Worm (Caenorhabditis elegans) whole organism, L1 larva: Measurements from ENCODE around the gene vha-20.

Experiments
- blmp-1 ChIP-seq: fragments of 150-350 bp; optimal IDR thresholded peaks from 2 replicates; lab custom pipeline; 2014; ENCODE audit warnings: missing biosample characterization, missing genetic modification characterization
- ceh-63 ChIP-seq: fragments of 200-800 bp; sonication (Bioruptor generic); optimal IDR thresholded peaks from 2 replicates; lab custom pipeline; 2018; ENCODE audit warnings: mild to moderate bottlenecking, missing genetic modification characterization, missing compliant biosample characterization
- ceh-88 ChIP-seq: fragments of 200-800 bp; sonication (Bioruptor generic); IDR thresholded peaks from 2 replicates; pipeline ENCODE4 v1.3.6; 2022; ENCODE audit warnings: missing genetic modification characterization, missing compliant biosample characterization
- egl-27 ChIP-seq, 2 experiments: fragments of 150-350 bp in 1 of 2; sonication (generic microtip); optimal IDR thresholded peaks; 3 replicates each; lab custom pipeline; 2017 to 2018; ENCODE audit warnings: missing biosample characterization in 2 of 2, missing genetic modification characterization in 2 of 2, missing genetic modification reagents in 2 of 2
- lin-13 ChIP-seq: fragments of 150-350 bp; optimal IDR thresholded peaks from 2 replicates; lab custom pipeline; 2014; ENCODE audit warnings: missing biosample characterization, missing genetic modification reagents, missing genetic modification characterization
- nhr-12 ChIP-seq: sonication (generic microtip); optimal IDR thresholded peaks from 2 replicates; lab custom pipeline; 2017; ENCODE audit warnings: missing biosample characterization, missing genetic modification characterization
- nhr-28 ChIP-seq: fragments of 150-350 bp; optimal IDR thresholded peaks from 2 replicates; lab custom pipeline; 2014; ENCODE audit warnings: missing biosample characterization, missing genetic modification characterization
- nhr-76 ChIP-seq: sonication (generic microtip); optimal IDR thresholded peaks from 2 replicates; lab custom pipeline; 2017; ENCODE audit warnings: missing biosample characterization, missing genetic modification characterization
- pax-3 ChIP-seq: fragments of 200-800 bp; sonication (Bioruptor generic); optimal IDR thresholded peaks from 2 replicates; lab custom pipeline; 2018; ENCODE audit warnings: mild to moderate bottlenecking, missing genetic modification characterization, moderate library complexity, missing compliant biosample characterization
- unc-130 ChIP-seq: fragments of 150-350 bp; optimal IDR thresholded peaks from 2 replicates; lab custom pipeline; 2017; ENCODE audit warnings: missing biosample characterization, missing genetic modification characterization, inconsistent platforms
- unc-62 ChIP-seq: fragments of 150-350 bp; optimal IDR thresholded peaks from 2 replicates; lab custom pipeline; 2014; ENCODE audit warnings: missing biosample characterization, missing genetic modification reagents, missing genetic modification characterization
- zip-4 ChIP-seq: fragments of 200-800 bp; sonication (Bioruptor generic); optimal IDR thresholded peaks from 2 replicates; lab custom pipeline; 2018; ENCODE audit warnings: mild to moderate bottlenecking, missing genetic modification characterization, moderate library complexity, missing compliant biosample characterization
- ztf-4 ChIP-seq: fragments of 150-350 bp; optimal IDR thresholded peaks from 2 replicates; lab custom pipeline; 2014; ENCODE audit warnings: missing biosample characterization, missing genetic modification characterization

- TF ChIP-seq nhr-12 (tag; lab: Kevin White, UChicago), result no peak
- TF ChIP-seq ceh-88 (GFP tag; lab: Robert Waterston, UW), result no peak
- no peak for TF ChIP-seq nhr-28 (tag; lab: Kevin White, UChicago)
- no peak for TF ChIP-seq ztf-4 (tag; lab: Kevin White, UChicago)
- TF ChIP-seq ceh-63 (GFP tag; lab: Kevin White, UChicago), result no peak
- no peak for TF ChIP-seq zip-4 (GFP tag; lab: Kevin White, UChicago)
- no peak for TF ChIP-seq pax-3 (tag; lab: Kevin White, UChicago)
- no peak for TF ChIP-seq unc-130 (tag; lab: Kevin White, UChicago)
- no peak for TF ChIP-seq lin-13
- no peak for TF ChIP-seq unc-62 (GFP tag; lab: Kevin White, UChicago)
- TF ChIP-seq blmp-1, result no peak
- no peak for TF ChIP-seq egl-27 (tag; optimal IDR thresholded peaks at IDR 0.05; lab: Kevin White, UChicago)
- no peak for TF ChIP-seq nhr-76
Observed at ce11 chrX:14207942-14208341, 43.6 kb upstream of the vha-20 start, which contains the start of gene ceh-37.
